Fruit fly (Drosophila melanogaster): Measurements from ENCODE around the gene BBS8.

DNA sequence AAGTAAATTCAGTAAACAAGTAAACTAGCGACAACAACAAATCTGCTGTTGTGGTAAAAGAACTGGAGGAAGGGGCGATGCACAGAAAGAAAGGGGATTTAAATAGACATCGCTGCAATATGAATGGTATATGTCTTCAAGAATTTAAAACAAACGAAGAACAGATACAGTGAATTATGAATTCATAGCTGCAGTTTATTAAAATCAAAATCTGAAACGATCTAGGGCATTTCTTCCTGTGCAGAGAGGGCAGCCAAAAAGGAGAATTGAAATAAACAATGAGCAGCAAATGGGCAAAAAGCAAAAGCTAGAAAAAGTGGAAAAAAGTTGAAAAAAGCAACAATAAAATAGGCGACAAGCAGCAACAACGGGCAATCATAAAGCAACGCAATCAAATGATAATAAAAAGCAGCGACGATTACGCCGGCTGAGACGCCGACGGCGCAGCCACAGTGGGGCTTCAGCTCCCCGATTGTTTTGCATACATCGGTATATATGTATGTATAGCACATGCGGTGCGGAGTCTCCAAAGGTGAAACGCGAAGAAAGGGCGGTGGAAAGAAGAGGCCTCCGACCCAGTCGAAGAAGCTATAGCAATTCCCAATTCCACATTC is 46.2 kb downstream of the BBS8 start:
- TF ChIP-seq Eip74EF (GFP tag; optimal IDR thresholded peaks at IDR 0.05) (peak in 1 of 2 experiments; percentile 65), PHDP (tag; optimal IDR thresholded peaks at IDR 0.05) (peak; percentile 83), Lpt (GFP tag; optimal IDR thresholded peaks at IDR 0.05) (no peak)
